Fruit fly (Drosophila melanogaster): ENCODE measurements around the gene CG33922.

CG33922 gene

dm6 chr2L:1361771-1362632 is 18.0 kb upstream of the CG33922 start, which contains the start of gene NLaz (continued):
- TF ChIP-seq CG6791 (GFP tag; IDR thresholded peaks at IDR 0.05; ENCODE audit: partially characterized antibody) (0 out of 3 replicates have a peak, but pooled peaks have one; percentile 33), ATbp (GFP tag; optimal IDR thresholded peaks at IDR 0.05) (no peak), fd64A (GFP tag; optimal IDR thresholded peaks at IDR 0.05) (no peak), CG16813 (GFP tag; IDR thresholded peaks at IDR 0.05; ENCODE audit: partially characterized antibody) (no peak), tgo (GFP tag; IDR thresholded peaks at IDR 0.05) (peak; percentile 67; the same call in 2 of the 3 replicates), CG7839 (tag; optimal IDR thresholded peaks at IDR 0.05) (peak; percentile 48), kah (GFP tag; optimal IDR thresholded peaks at IDR 0.05) (no peak), gt (GFP tag; IDR thresholded peaks at IDR 0.05) (no peak), trem (tag; optimal IDR thresholded peaks at IDR 0.05) (no peak), CG5953 (GFP tag; IDR thresholded peaks at IDR 0.05) (0 out of 2 replicates have a peak, but pooled peaks have one; percentile 16), ranshi (GFP tag; IDR thresholded peaks at IDR 0.05) (peak; percentile 67), Hr51 (GFP tag; optimal IDR thresholded peaks at IDR 0.05) (peak in 1 of 2 experiments; percentile 34), Myb (GFP tag; optimal IDR thresholded peaks at IDR 0.05) (no peak), kay (GFP tag; optimal IDR thresholded peaks at IDR 0.05) (no peak), so (GFP tag; IDR thresholded peaks at IDR 0.05) (no peak), CG2875 (GFP tag; optimal IDR thresholded peaks at IDR 0.05) (no peak), Six4 (GFP tag; optimal IDR thresholded peaks at IDR 0.05) (no peak), da (GFP tag; optimal IDR thresholded peaks at IDR 0.05) (peak; percentile 11), wor (GFP tag; IDR thresholded peaks at IDR 0.05) (no peak), Dp (GFP tag; optimal IDR thresholded peaks at IDR 0.05) (peak; percentile 4), Aef1 (GFP tag; IDR thresholded peaks at IDR 0.05) (peak; percentile 52; the same call in 1 of the 3 replicates), gem (tag; optimal IDR thresholded peaks at IDR 0.05) (peak; percentile 12), Meics (GFP tag; optimal IDR thresholded peaks at IDR 0.05) (peak; percentile 30), zfh1 (GFP tag; IDR thresholded peaks at IDR 0.05) (peak; percentile 73; the same call in 2 of the 3 replicates), CG10366 (GFP tag; IDR thresholded peaks at IDR 0.05) (peak; percentile 72), schlank (tag; optimal IDR thresholded peaks at IDR 0.05) (no peak), caup (GFP tag; optimal IDR thresholded peaks at IDR 0.05; ENCODE audit: severe bottlenecking) (peak; percentile 29), CG13894 (tag; optimal IDR thresholded peaks at IDR 0.05) (no peak), ken (GFP tag; IDR thresholded peaks at IDR 0.05) (peak; percentile 83; the same call in 2 of the 3 replicates), dysf (GFP tag; IDR thresholded peaks at IDR 0.05) (peak; percentile 69), H2.0 (GFP tag; IDR thresholded peaks at IDR 0.05) (peak; percentile 69), CG13775 (GFP tag; optimal IDR thresholded peaks at IDR 0.05) (no peak), CG4404 (GFP tag; IDR thresholded peaks at IDR 0.05) (no peak), Gug (GFP tag; IDR thresholded peaks at IDR 0.05) (peak; percentile 56; the same call in 2 of the 4 replicates), sim (GFP tag; IDR thresholded peaks at IDR 0.05) (0 out of 2 replicates have a peak, but pooled peaks have one; percentile 27), CG32767 (GFP tag; IDR thresholded peaks at IDR 0.05) (no peak), CG9932 (GFP tag; IDR thresholded peaks at IDR 0.05) (peak; percentile 12; the same call in 1 of the 2 replicates), Bteb2 (GFP tag; optimal IDR thresholded peaks at IDR 0.05) (no peak), Ets65A (GFP tag) (peak; percentile 95), ewg (GFP tag; optimal IDR thresholded peaks at IDR 0.05) (peak; percentile 42), ind (GFP tag; optimal IDR thresholded peaks at IDR 0.05) (peak; percentile 2), Hr3 (GFP tag; optimal IDR thresholded peaks at IDR 0.05) (peak; percentile 27), pros (GFP tag; optimal IDR thresholded peaks at IDR 0.05) (no peak), Opbp (GFP tag; IDR thresholded peaks at IDR 0.05; ENCODE audit: partially characterized antibody) (peak; percentile 44; the same call in 1 of the 3 replicates), ro (GFP tag; IDR thresholded peaks at IDR 0.05) (peak; percentile 49; the same call in 1 of the 2 replicates), Lhr (GFP tag; optimal IDR thresholded peaks at IDR 0.05) (peak; percentile 31), Fer3 (tag; optimal IDR thresholded peaks at IDR 0.05) (no peak), HLH3B (GFP tag; IDR thresholded peaks at IDR 0.05) (peak; percentile 56; the same call in 1 of the 2 replicates)

All from whole organism, embryonic.